Fruit fly (Drosophila melanogaster) whole organism, adult: Measurements from ENCODE around the gene CG10516.

Experiments
- CG14711 ChIP-seq: fragments of 200-800 bp; sonication (Bioruptor generic); optimal IDR thresholded peaks from 2 replicates; lab custom pipeline; 2018; ENCODE audit warnings: missing biosample characterization, mild to moderate bottlenecking, missing genetic modification characterization, moderate library complexity
- CG1620 ChIP-seq: fragments of 200-800 bp; sonication (Bioruptor generic); optimal IDR thresholded peaks from 2 replicates; lab custom pipeline; 2016; ENCODE audit warnings: missing biosample characterization, missing genetic modification characterization
- CG33017 ChIP-seq: fragments of 200-800 bp; sonication (Bioruptor generic); optimal IDR thresholded peaks from 2 replicates; lab custom pipeline; 2018; ENCODE audit warnings: missing biosample characterization, mild to moderate bottlenecking, missing genetic modification characterization, moderate library complexity
- CG7045 ChIP-seq: fragments of 200-800 bp; sonication (Bioruptor generic); optimal IDR thresholded peaks from 2 replicates; lab custom pipeline; 2017; ENCODE audit warnings: missing biosample characterization, mild to moderate bottlenecking, missing genetic modification characterization
- CG7101 ChIP-seq: fragments of 200-800 bp; sonication (Bioruptor generic); optimal IDR thresholded peaks from 2 replicates; lab custom pipeline; 2018; ENCODE audit warnings: missing biosample characterization, mild to moderate bottlenecking, missing genetic modification characterization, moderate library complexity
- Crg-1 ChIP-seq: fragments of 200-800 bp; sonication (Bioruptor generic); optimal IDR thresholded peaks from 2 replicates; lab custom pipeline; 2016; ENCODE audit warnings: missing biosample characterization, missing genetic modification characterization
- bab1 ChIP-seq: fragments of 200-800 bp; sonication (Bioruptor generic); optimal IDR thresholded peaks from 3 replicates; lab custom pipeline; 2019; ENCODE audit warnings: missing biosample characterization, mild to moderate bottlenecking, missing genetic modification characterization, moderate library complexity
- cnc ChIP-seq, 2 experiments: fragments of >200 bp; optimal IDR thresholded peaks; 2 replicates each; lab custom pipeline; 2017
- kay ChIP-seq: fragments of 200-800 bp; sonication (Bioruptor generic); peaks from one replicate; lab custom pipeline; 2016; ENCODE audit warnings: missing biosample characterization, missing genetic modification characterization, borderline replicate concordance
- ovo ChIP-seq: fragments of 200-800 bp; sonication (Bioruptor generic); optimal IDR thresholded peaks from 2 replicates; lab custom pipeline; 2016; ENCODE audit warnings: missing biosample characterization, missing genetic modification characterization
- pad ChIP-seq: fragments of 200-800 bp; sonication (Bioruptor generic); optimal IDR thresholded peaks from 3 replicates; lab custom pipeline; 2017; ENCODE audit warnings: missing biosample characterization, missing genetic modification characterization, mild to moderate bottlenecking, moderate library complexity, missing genetic modification reagents
- tj ChIP-seq: fragments of 200-800 bp; sonication (Bioruptor generic); optimal IDR thresholded peaks from 3 replicates; lab custom pipeline; 2017; ENCODE audit warnings: missing biosample characterization, mild to moderate bottlenecking, missing genetic modification characterization, moderate library complexity
- toe ChIP-seq: fragments of 200-800 bp; sonication (Bioruptor generic); optimal IDR thresholded peaks from 2 replicates; lab custom pipeline; 2016; ENCODE audit warnings: missing biosample characterization, missing genetic modification characterization

- TF ChIP-seq CG7045 (GFP tag; lab: Kevin White, UChicago) (no peak), CG14711 (tag; lab: Kevin White, UChicago) (peak; percentile 17), CG7101 (tag; lab: Kevin White, UChicago) (no peak), bab1 (peak; percentile 76), kay (GFP tag; lab: Kevin White, UChicago) (no peak), CG33017 (tag; lab: Kevin White, UChicago) (no peak), CG1620 (GFP tag; lab: Kevin White, UChicago) (peak; percentile 44), toe (GFP tag; lab: Kevin White, UChicago) (peak; percentile 65), tj (GFP tag; lab: Kevin White, UChicago) (no peak), Crg-1 (GFP tag; lab: Kevin White, UChicago) (no peak), ovo (GFP tag; lab: Kevin White, UChicago) (no peak), pad (GFP tag; lab: Kevin White, UChicago) (no peak), cnc (optimal IDR thresholded peaks at IDR 0.05; lab: Kevin White, UChicago) (no peak)
Observed at dm6 chr3L:15967588-15968500, at the start of gene CG10516, which contains the start of gene Brr2.
